Worm (Caenorhabditis elegans) whole organism, midembryonic: ENCODE measurements around the gene srg-24.

ENCODE experiments used
- T22C8.4 ChIP-seq: fragments of 200-800 bp; sonication (Bioruptor generic); IDR thresholded peaks from 2 replicates; pipeline ENCODE4 v1.3.6; 2022; ENCODE audit warnings: missing genetic modification characterization, missing compliant biosample characterization
- cog-1 ChIP-seq: sonication (generic microtip); optimal IDR thresholded peaks from 2 replicates; lab custom pipeline; 2016; ENCODE audit warnings: missing genetic modification characterization, missing compliant biosample characterization
- flt-1 ChIP-seq: fragments of 200-800 bp; sonication (Bioruptor generic); IDR thresholded peaks from 2 replicates; pipeline ENCODE4 v1.3.6; 2022; ENCODE audit warnings: missing genetic modification characterization, missing compliant biosample characterization
- klf-2 ChIP-seq: fragments of 200-800 bp; sonication (Bioruptor generic); conservative IDR thresholded peaks from 2 replicates; pipeline ENCODE4 v1.3.6; 2022; ENCODE audit warnings: missing genetic modification reagents, missing genetic modification characterization, missing compliant biosample characterization
- med-1 ChIP-seq: sonication (generic microtip); optimal IDR thresholded peaks from 2 replicates; lab custom pipeline; 2017; ENCODE audit warnings: missing genetic modification characterization, mild to moderate bottlenecking, missing compliant biosample characterization, antibody characterized with exemption, missing genetic modification reagents; ENCODE audit not compliant: insufficient read depth
- tab-1 ChIP-seq: fragments of 200-800 bp; sonication (Bioruptor generic); IDR thresholded peaks from 2 replicates; pipeline ENCODE4 v1.3.6; 2022; ENCODE audit warnings: missing genetic modification characterization, missing compliant biosample characterization
- ztf-23 ChIP-seq: fragments of 200-800 bp; sonication (Bioruptor generic); IDR thresholded peaks from 2 replicates; pipeline ENCODE4 v1.3.6; 2022; ENCODE audit warnings: missing genetic modification reagents, missing genetic modification characterization, missing compliant biosample characterization
- ztf-29 ChIP-seq: fragments of 200-800 bp; sonication (Bioruptor generic); IDR thresholded peaks from 2 replicates; pipeline ENCODE4 v1.3.6; 2022; ENCODE audit warnings: missing genetic modification reagents, missing genetic modification characterization, missing compliant biosample characterization

DNA sequence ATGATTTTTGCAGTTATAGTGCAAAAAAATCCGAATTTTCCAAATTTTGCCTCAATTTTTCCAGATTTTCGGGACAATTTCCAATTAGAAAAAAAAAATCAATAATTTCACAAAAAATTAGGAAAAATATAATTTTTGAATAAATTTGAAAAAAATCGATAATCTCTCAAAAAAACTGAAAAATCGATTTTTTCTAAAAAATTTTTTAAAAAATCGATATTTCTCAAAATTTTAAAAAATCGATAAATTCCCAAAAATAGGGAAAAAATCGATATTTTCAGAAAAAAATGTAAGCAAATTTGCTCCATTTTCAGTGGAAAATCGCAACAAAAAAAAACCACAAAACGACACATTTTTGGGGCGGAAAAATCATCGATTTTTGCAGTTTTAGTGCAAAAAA lies 32.5 kb downstream of the srg-24 start:
- TF ChIP-seq T22C8.4 (peak; percentile 89), med-1 (no peak), ztf-23 (no peak), ztf-29 (GFP tag; lab: Robert Waterston, UW) (no peak), flt-1 (GFP tag; lab: Robert Waterston, UW) (no peak), tab-1 (GFP tag; lab: Robert Waterston, UW) (no peak), klf-2 (GFP tag; lab: Robert Waterston, UW) (no peak), cog-1 (no peak)
